Worm (Caenorhabditis elegans): Measurements from ENCODE around the gene srb-1.
A peak's percentile ranks its signal among the peaks of the same experiment; 100 is the strongest.

The srb-1 gene

ce11 chrII:5205286-5205685 is 34.5 kb upstream of the srb-1 start:
- TF ChIP-seq F33H1.4 (GFP tag; IDR thresholded peaks at IDR 0.05) (no peak), F57A8.1 (GFP tag; optimal IDR thresholded peaks at IDR 0.05) (no peak), aptf-2 (GFP tag; conservative IDR thresholded peaks at IDR 0.05) (no peak)

- TF ChIP-seq cebp-1 (GFP tag; IDR thresholded peaks at IDR 0.05): peak; percentile 44; the same call in 1 of the 2 replicates
- TF ChIP-seq cebp-1 (tag; optimal IDR thresholded peaks at IDR 0.05): peak; percentile 64
- TF ChIP-seq bed-1 (GFP tag; IDR thresholded peaks at IDR 0.05): no peak
- peak; percentile 47 for TF ChIP-seq nhr-80 (tag; optimal IDR thresholded peaks at IDR 0.05)
- no peak for TF ChIP-seq him-1 (tag; optimal IDR thresholded peaks at IDR 0.05)
These were observed 32.1 kb upstream of the srb-1 start, which contains the start of gene ampd-1 for ce11 chrII:5202930-5203329. Gene ampd-1, plus strand, starts transcription at chrII:5203322.

- TF ChIP-seq snpc-1.3 (tag; optimal IDR thresholded peaks at IDR 0.05; ENCODE audit: insufficient read depth): no peak
- TF ChIP-seq rpc-1 (optimal IDR thresholded peaks at IDR 0.05): no peak
- no peak for TF ChIP-seq rpc-1 (tag; optimal IDR thresholded peaks at IDR 0.05)
- peak; percentile 96 for TF ChIP-seq nhr-80 (tag; optimal IDR thresholded peaks at IDR 0.05)
- peak; percentile 57 for TF ChIP-seq nhr-90 (tag; optimal IDR thresholded peaks at IDR 0.05)
- peak; percentile 84 for TF ChIP-seq atf-7 (tag; optimal IDR thresholded peaks at IDR 0.05)
- no peak for TF ChIP-seq dox-1 (GFP tag; IDR thresholded peaks at IDR 0.05)
- TF ChIP-seq ztf-22 (GFP tag; optimal IDR thresholded peaks at IDR 0.05): peak; percentile 85
- no peak for TF ChIP-seq snpc-4 (GFP tag; optimal IDR thresholded peaks at IDR 0.05)
- peak in 1 of 4 experiments; percentile 23 for TF ChIP-seq snpc-4 (tag; optimal IDR thresholded peaks at IDR 0.05)
- peak; percentile 42 for TF ChIP-seq madf-10 (tag; optimal IDR thresholded peaks at IDR 0.05)
- no peak for TF ChIP-seq T07F8.4 (tag; optimal IDR thresholded peaks at IDR 0.05)
- no peak for TF ChIP-seq cebp-1 (GFP tag; IDR thresholded peaks at IDR 0.05)
- TF ChIP-seq cebp-1 (tag; optimal IDR thresholded peaks at IDR 0.05): peak; percentile 48
- TF ChIP-seq ets-4 (GFP tag; optimal IDR thresholded peaks at IDR 0.05): peak; percentile 39
- peak; percentile 21 to 73 for TF ChIP-seq let-607 (tag; optimal IDR thresholded peaks at IDR 0.05)
- TF ChIP-seq hmg-1.2 (GFP tag; IDR thresholded peaks at IDR 0.05): no peak
- peak; percentile 4 for TF ChIP-seq gei-17 (GFP tag; optimal IDR thresholded peaks at IDR 0.05)
- peak; percentile 63 for TF ChIP-seq unc-62 (GFP tag; optimal IDR thresholded peaks at IDR 0.05)
- no peak for TF ChIP-seq rcor-1 (GFP tag; IDR thresholded peaks at IDR 0.05)
- TF ChIP-seq Y53G8AR.9 (GFP tag; conservative IDR thresholded peaks at IDR 0.05): 0 out of 2 replicates have a peak, but pooled peaks have one; percentile 25
- peak; percentile 40 for TF ChIP-seq tbp1 (GFP tag; optimal IDR thresholded peaks at IDR 0.05)
- peak; percentile 45; the same call in 1 of the 2 replicates for TF ChIP-seq B0336.3 (GFP tag; IDR thresholded peaks at IDR 0.05)
- peak; percentile 64 for TF ChIP-seq chd-7 (tag; optimal IDR thresholded peaks at IDR 0.05)
- TF ChIP-seq lin-40 (tag; optimal IDR thresholded peaks at IDR 0.05): peak; percentile 56
- TF ChIP-seq tlf-1 (GFP tag; optimal IDR thresholded peaks at IDR 0.05): peak; percentile 15
These were observed 31.2 kb upstream of the srb-1 start for ce11 chrII:5201922-5202562.

ce11 chrII:5200987-5201582 is 30.3 kb upstream of the srb-1 start:
- TF ChIP-seq hmg-1.2 (GFP tag; IDR thresholded peaks at IDR 0.05) (peak; percentile 39; the same call in 1 of the 2 replicates), attf-5 (GFP tag; optimal IDR thresholded peaks at IDR 0.05) (peak; percentile 12), sptf-2 (GFP tag; optimal IDR thresholded peaks at IDR 0.05) (no peak), ZK185.1 (tag; optimal IDR thresholded peaks at IDR 0.05; ENCODE audit: poor library complexity, severe bottlenecking) (peak; percentile 0)

All from whole organism, young adult.